Fruit fly (Drosophila melanogaster) whole organism: ENCODE data around the gene Ccz1.
A peak's percentile ranks its signal among the peaks of the same experiment; 100 is the strongest.

ENCODE experiments used
- EcR ChIP-seq, 2 experiments: fragments of >200 bp; optimal IDR thresholded peaks; 2 replicates each; lab custom pipeline; 2017; ENCODE audit warnings: missing biosample characterization in 2 of 2, missing genetic modification characterization in 2 of 2, missing genetic modification reagents in 2 of 2
- pan ChIP-seq: fragments of >200 bp; optimal IDR thresholded peaks from 2 replicates; lab custom pipeline; 2017
- psq ChIP-seq: fragments of >200 bp; optimal IDR thresholded peaks from 2 replicates; lab custom pipeline; 2017

DNA sequence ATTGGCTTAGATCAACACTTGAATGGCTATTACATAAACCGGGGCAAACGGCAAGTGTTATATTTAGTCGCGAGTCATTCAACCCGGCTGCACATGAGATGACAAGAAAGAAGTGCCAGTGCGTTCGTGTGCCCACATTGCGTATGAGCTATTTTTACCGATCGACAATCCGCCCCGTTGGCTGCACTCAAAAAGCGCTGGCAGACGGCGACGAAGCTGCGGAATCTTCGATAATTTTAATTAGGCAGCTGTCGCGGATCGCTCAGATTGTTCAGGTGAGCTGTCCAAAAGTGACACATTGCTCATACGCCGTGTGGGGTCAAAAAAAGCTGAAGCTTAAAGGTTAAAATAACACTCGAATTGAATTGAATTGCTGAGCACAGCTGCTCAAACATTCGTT lies 35.2 kb upstream of the Ccz1 start:
- TF ChIP-seq psq (lab: Kevin White, UChicago) (no peak), pan (no peak), EcR (GFP tag; optimal IDR thresholded peaks at IDR 0.05; lab: Kevin White, UChicago) (peak in 1 of 2 experiments; percentile 39)
